Worm (Caenorhabditis elegans) whole organism, early embryonic: ENCODE measurements around the gene Y39E4B.11.
A peak's percentile ranks its signal among the peaks of the same experiment; 100 is the strongest.

Experiments used
- B0310.2 ChIP-seq: sonication (generic microtip); optimal IDR thresholded peaks from 2 replicates; lab custom pipeline; 2016; ENCODE audit warnings: mild to moderate bottlenecking, missing genetic modification characterization, missing compliant biosample characterization
- F13C5.2 ChIP-seq: sonication (generic microtip); optimal IDR thresholded peaks from 2 replicates; lab custom pipeline; 2017; ENCODE audit warnings: mild to moderate bottlenecking, missing genetic modification characterization, inconsistent platforms, missing compliant biosample characterization
- aly-1 ChIP-seq: sonication (generic microtip); optimal IDR thresholded peaks from 2 replicates; lab custom pipeline; 2016; ENCODE audit warnings: missing genetic modification characterization, missing compliant biosample characterization
- ama-1 ChIP-seq: fragments of 150-350 bp; optimal IDR thresholded peaks from 2 replicates; lab custom pipeline; 2014
- ceh-13 ChIP-seq: fragments of 200-800 bp; sonication (Bioruptor generic); optimal IDR thresholded peaks from 2 replicates; lab custom pipeline; 2018; ENCODE audit warnings: mild to moderate bottlenecking, missing genetic modification characterization, missing compliant biosample characterization
- ceh-36 ChIP-seq: sonication (generic microtip); optimal IDR thresholded peaks from 2 replicates; lab custom pipeline; 2016; ENCODE audit warnings: missing genetic modification characterization, inconsistent platforms, missing compliant biosample characterization
- ets-7 ChIP-seq: sonication (generic microtip); optimal IDR thresholded peaks from 2 replicates; lab custom pipeline; 2016; ENCODE audit warnings: missing genotype, missing genetic modification characterization, missing compliant biosample characterization
- flt-1 ChIP-seq: fragments of 200-800 bp; sonication (Bioruptor generic); IDR thresholded peaks from 2 replicates; pipeline ENCODE4 v1.3.6; 2022; ENCODE audit warnings: missing genetic modification characterization, missing compliant biosample characterization
- hmbx-1 ChIP-seq: sonication (generic microtip); optimal IDR thresholded peaks from 2 replicates; lab custom pipeline; 2016; ENCODE audit warnings: mild to moderate bottlenecking, missing genetic modification characterization, missing compliant biosample characterization
- hmg-4 ChIP-seq: fragments of 200-800 bp; sonication (Bioruptor generic); optimal IDR thresholded peaks from 2 replicates; lab custom pipeline; 2018; ENCODE audit warnings: mild to moderate bottlenecking, missing genetic modification characterization, missing compliant biosample characterization
- hnd-1 ChIP-seq: sonication (generic microtip); optimal IDR thresholded peaks from 2 replicates; lab custom pipeline; 2016; ENCODE audit warnings: missing genetic modification characterization, missing compliant biosample characterization
- pes-1 ChIP-seq: fragments of 200-800 bp; sonication (Bioruptor generic); IDR thresholded peaks from 2 replicates; pipeline ENCODE4 v1.3.6; 2022; ENCODE audit warnings: missing genetic modification reagents, missing genetic modification characterization, missing compliant biosample characterization
- scrt-1 ChIP-seq: fragments of 200-800 bp; sonication (Bioruptor generic); IDR thresholded peaks from 2 replicates; pipeline ENCODE4 v1.3.6; 2022; ENCODE audit warnings: missing genetic modification characterization, missing compliant biosample characterization
- sea-1 ChIP-seq: fragments of 200-800 bp; sonication (Bioruptor generic); conservative IDR thresholded peaks from 2 replicates; pipeline ENCODE4 v1.3.6; 2022; ENCODE audit warnings: missing genetic modification characterization, missing compliant biosample characterization
- tbx-11 ChIP-seq: fragments of 200-800 bp; sonication (Bioruptor generic); IDR thresholded peaks from 2 replicates; pipeline ENCODE4 v1.3.6; 2022; ENCODE audit warnings: missing genetic modification characterization, missing compliant biosample characterization
- tbx-37 ChIP-seq: fragments of 200-800 bp; sonication (Bioruptor generic); conservative IDR thresholded peaks from 2 replicates; pipeline ENCODE4 v1.3.6; 2022; ENCODE audit warnings: missing genetic modification reagents, missing genetic modification characterization, missing compliant biosample characterization
- tra-4 ChIP-seq: sonication (generic microtip); optimal IDR thresholded peaks from 2 replicates; lab custom pipeline; 2017; ENCODE audit warnings: missing genetic modification characterization, missing compliant biosample characterization

The Y39E4B.11 gene

DNA sequence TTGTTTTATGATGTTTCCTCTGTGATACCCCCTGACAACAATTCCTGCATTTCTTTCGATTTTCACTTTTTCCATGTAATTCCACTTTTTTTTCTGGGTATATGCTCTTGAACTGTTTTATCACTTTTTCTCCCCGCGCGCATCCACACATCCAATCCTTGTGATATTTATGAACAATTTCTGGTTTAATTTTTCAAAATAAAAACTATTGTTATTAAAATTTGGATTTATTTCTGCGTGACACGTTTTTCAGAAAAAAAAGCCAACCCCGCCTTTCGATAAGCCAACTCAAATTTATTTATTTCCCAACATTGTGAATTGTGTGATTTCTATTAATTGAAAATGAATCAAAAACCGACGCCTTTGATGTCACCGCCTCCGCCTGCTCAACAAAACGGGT, at the start of gene Y39E4B.11:
Gene Y39E4B.11 (plus strand): TSS at position 301 of the 400 bp plus-strand sequence.
- TF ChIP-seq scrt-1 (GFP tag; lab: Robert Waterston, UW) (no peak), tbx-11 (no peak)

ce11 chrIII:13160636-13161035, 44.1 kb upstream of the Y39E4B.11 start:
- TF ChIP-seq F13C5.2 (tag; lab: Kevin White, UChicago) = no peak
- no peak for TF ChIP-seq aly-1 (tag; lab: Kevin White, UChicago)
- no peak for TF ChIP-seq B0310.2 (tag; lab: Kevin White, UChicago)
- no peak for TF ChIP-seq sea-1 (GFP tag; lab: Robert Waterston, UW)
- TF ChIP-seq ceh-13 (GFP tag; lab: Kevin White, UChicago) = no peak
- 0 out of 2 replicates have a peak, but pooled peaks have one; percentile 25 for TF ChIP-seq flt-1
- 0 out of 2 replicates have a peak, but pooled peaks have one; percentile 12 for TF ChIP-seq scrt-1 (GFP tag; lab: Robert Waterston, UW)
- TF ChIP-seq hmg-4 (GFP tag; lab: Kevin White, UChicago) = no peak

DNA sequence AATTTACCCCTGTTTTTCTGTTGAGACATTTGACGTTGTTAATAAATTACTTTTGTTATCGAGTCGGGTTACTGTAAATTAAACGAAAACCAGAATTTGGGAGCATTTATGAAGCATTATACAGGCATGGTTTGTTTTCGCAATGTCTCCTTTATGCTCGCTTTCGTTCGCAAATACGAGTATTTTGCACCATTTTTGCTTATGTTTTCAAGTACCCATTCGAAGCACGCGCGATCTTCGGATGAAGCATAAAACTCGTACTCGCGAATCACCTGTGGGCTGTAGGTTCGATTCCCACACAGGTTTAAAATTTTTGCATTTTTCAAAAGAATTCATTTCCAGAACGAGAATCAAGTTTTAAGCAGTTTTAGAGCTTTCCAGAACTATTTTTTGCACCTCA, 39.9 kb upstream of the Y39E4B.11 start:
- TF ChIP-seq ama-1 (lab: Kevin White, UChicago) = no peak
- no peak for TF ChIP-seq ets-7
- TF ChIP-seq sea-1 (GFP tag; lab: Robert Waterston, UW) = no peak
- no peak for TF ChIP-seq tbx-11
- no peak for TF ChIP-seq tra-4
- no peak for TF ChIP-seq B0310.2 (tag; lab: Kevin White, UChicago)
- no peak for TF ChIP-seq aly-1 (tag; lab: Kevin White, UChicago)
- TF ChIP-seq tbx-37 (GFP tag; lab: Robert Waterston, UW) = no peak
- TF ChIP-seq ceh-36 (tag; lab: Kevin White, UChicago) = no peak
- no peak for TF ChIP-seq flt-1
- TF ChIP-seq scrt-1 (GFP tag; lab: Robert Waterston, UW) = no peak
- no peak for TF ChIP-seq F13C5.2 (tag; lab: Kevin White, UChicago)
- TF ChIP-seq hnd-1 (tag; lab: Kevin White, UChicago) = no peak

DNA sequence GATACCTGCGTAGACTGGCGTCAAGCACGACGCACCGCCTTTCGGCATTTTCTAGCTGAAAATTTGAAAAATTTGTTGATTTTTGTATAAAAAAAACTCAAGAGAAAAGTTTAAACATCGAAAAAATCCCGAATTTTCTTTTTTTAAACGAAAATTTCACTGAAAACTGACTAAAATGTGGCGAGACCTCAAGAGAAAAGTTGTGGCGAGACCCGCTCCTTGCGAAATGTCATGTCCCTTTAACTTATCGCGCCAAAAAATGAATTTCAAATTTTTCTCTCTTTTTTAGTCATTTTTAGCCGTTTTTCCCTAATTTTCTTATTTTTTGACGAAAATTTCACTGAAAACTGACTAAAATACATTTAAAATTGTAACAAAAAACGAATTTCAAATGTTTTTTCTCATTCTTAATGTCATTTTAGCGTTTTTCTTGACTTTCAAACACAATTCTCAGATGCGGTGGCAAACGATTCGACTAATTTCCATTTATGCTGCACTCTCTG, 35.3 kb upstream of the Y39E4B.11 start, which contains the start of the genes snpc-1.2 and Y39E4B.5:
Gene snpc-1.2 (minus strand): TSS at position 78 of the 503 bp plus-strand sequence.
Gene Y39E4B.5 (plus strand): TSS at position 453 of the 503 bp plus-strand sequence.
- TF ChIP-seq hnd-1 (tag; lab: Kevin White, UChicago) (no peak), pes-1 (GFP tag; lab: Robert Waterston, UW) (no peak), ets-7 (no peak)

DNA sequence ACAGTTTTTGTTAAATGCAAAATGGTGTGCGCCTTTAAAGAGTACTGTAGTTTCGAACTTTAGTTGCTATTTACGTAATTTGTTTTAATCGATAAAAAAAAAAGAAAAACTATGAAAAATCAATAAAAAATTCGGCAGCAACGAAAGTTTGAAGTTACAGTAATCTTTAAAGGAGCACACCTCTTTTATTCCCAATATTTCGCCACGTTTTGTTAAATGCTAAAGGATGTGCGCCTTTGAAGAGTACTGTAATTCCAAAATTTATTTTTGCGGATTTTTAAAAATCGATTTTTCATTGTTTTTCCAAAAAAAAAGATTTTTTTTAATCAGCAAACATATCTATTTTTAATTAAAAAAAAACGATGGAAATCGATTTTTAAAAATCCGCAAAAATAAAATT, 31.1 kb upstream of the Y39E4B.11 start:
- TF ChIP-seq hnd-1 (tag; lab: Kevin White, UChicago) (no peak), tbx-11 (no peak), B0310.2 (tag; lab: Kevin White, UChicago) (no peak), hmg-4 (GFP tag; lab: Kevin White, UChicago) (no peak), hmbx-1 (no peak), tra-4 (no peak), ceh-36 (tag; lab: Kevin White, UChicago) (no peak), aly-1 (tag; lab: Kevin White, UChicago) (no peak), ets-7 (no peak), scrt-1 (GFP tag; lab: Robert Waterston, UW) (no peak), pes-1 (GFP tag; lab: Robert Waterston, UW) (no peak), ama-1 (lab: Kevin White, UChicago) (no peak)

DNA sequence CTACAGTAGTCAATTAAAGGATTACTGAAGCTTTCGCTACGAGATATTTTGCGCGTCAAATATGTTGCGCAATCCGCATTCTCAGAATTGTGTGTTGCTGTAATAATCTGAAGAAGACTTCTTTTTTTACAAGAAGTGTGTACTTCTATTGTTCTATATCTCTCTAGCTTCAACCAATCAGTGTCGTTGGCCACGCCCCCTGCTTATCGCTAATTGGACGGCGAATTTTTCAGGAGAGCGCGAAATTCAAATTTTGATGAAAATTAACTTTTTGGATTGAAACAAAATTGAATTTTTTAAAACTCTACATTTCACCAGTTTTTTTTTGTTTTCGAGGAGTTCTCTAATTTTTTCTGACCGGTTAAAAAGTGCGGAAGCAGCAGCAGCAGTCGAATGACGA, 27.9 kb upstream of the Y39E4B.11 start:
- TF ChIP-seq ama-1 (lab: Kevin White, UChicago) (no peak), ceh-36 (tag; lab: Kevin White, UChicago) (no peak), flt-1 (no peak), aly-1 (tag; lab: Kevin White, UChicago) (no peak), tbx-11 (no peak), F13C5.2 (tag; lab: Kevin White, UChicago) (no peak), hmg-4 (GFP tag; lab: Kevin White, UChicago) (no peak)

ce11 chrIII:13182003-13182402, 22.8 kb upstream of the Y39E4B.11 start:
- TF ChIP-seq hmg-4 (GFP tag; lab: Kevin White, UChicago) (peak; percentile 14), F13C5.2 (tag; lab: Kevin White, UChicago) (peak; percentile 13), ceh-13 (GFP tag; lab: Kevin White, UChicago) (no peak), scrt-1 (GFP tag; lab: Robert Waterston, UW) (no peak), tbx-11 (no peak)

DNA sequence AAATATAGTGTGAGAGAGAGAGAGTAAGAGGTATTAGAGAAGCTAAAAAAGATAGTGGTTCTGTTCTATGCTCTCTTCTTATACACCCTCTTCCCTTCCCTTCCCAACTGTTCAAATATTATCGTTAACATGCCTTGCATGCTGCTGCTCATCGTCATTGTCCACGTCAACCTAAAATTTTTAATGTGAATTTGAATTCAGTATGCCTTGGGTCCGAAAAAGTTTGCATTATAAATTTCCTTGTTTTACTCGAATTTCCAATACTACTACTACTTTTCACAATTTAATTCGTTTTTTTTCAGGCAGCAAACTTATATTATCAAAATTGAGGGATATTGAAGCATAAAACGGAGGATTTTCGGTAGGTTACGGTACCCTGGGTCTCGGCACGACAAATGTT, 17.7 kb upstream of the Y39E4B.11 start, which contains the start of gene gly-5:
Gene gly-5 (plus strand): TSS at position 301 of the 400 bp plus-strand sequence.
- TF ChIP-seq aly-1 (tag; lab: Kevin White, UChicago) (no peak), hnd-1 (tag; lab: Kevin White, UChicago) (no peak), ets-7 (no peak), B0310.2 (tag; lab: Kevin White, UChicago) (no peak), flt-1 (no peak), ceh-36 (tag; lab: Kevin White, UChicago) (no peak), tbx-11 (no peak), sea-1 (GFP tag; lab: Robert Waterston, UW) (no peak)

DNA sequence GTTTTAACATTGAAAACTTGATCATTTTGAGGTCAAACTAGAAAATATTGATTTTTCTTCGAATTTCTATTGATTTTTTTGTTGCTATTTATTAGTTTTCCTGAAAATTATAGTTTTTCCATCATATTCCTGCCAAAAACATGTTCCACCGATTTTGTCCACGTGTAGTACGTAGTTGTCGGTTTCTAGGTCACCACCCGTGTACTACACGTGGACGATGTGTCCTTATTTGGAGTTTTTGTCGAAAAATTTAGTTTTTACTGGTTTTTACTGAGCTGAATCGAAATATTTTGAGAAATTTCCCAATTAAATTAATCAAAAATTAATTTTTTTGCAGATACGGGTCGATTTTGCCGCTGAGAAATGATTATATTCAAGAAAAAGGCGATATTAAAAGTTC, 17.0 kb upstream of the Y39E4B.11 start:
- no peak for TF ChIP-seq tra-4
- no peak for TF ChIP-seq sea-1 (GFP tag; lab: Robert Waterston, UW)
- TF ChIP-seq aly-1 (tag; lab: Kevin White, UChicago) = no peak
- TF ChIP-seq scrt-1 (GFP tag; lab: Robert Waterston, UW) = no peak
- peak; percentile 55 for TF ChIP-seq pes-1 (GFP tag; lab: Robert Waterston, UW)
- TF ChIP-seq hnd-1 (tag; lab: Kevin White, UChicago) = no peak
- no peak for TF ChIP-seq tbx-11
- no peak for TF ChIP-seq hmg-4 (GFP tag; lab: Kevin White, UChicago)
- no peak for TF ChIP-seq B0310.2 (tag; lab: Kevin White, UChicago)
- no peak for TF ChIP-seq ceh-36 (tag; lab: Kevin White, UChicago)
- TF ChIP-seq F13C5.2 (tag; lab: Kevin White, UChicago) = no peak
- no peak for TF ChIP-seq ets-7
- no peak for TF ChIP-seq ceh-13 (GFP tag; lab: Kevin White, UChicago)
- TF ChIP-seq tbx-37 (GFP tag; lab: Robert Waterston, UW) = peak; percentile 36; the same call in 1 of the 2 replicates
